Fruit fly (Drosophila melanogaster): ENCODE data around the gene CG8939.

- no peak for TF ChIP-seq Blimp-1 (GFP tag; optimal IDR thresholded peaks at IDR 0.05)
- no peak for TF ChIP-seq CG6854 (GFP tag; optimal IDR thresholded peaks at IDR 0.05)
- no peak for TF ChIP-seq CG8632 (GFP tag; optimal IDR thresholded peaks at IDR 0.05)
- TF ChIP-seq CG8119 (GFP tag; IDR thresholded peaks at IDR 0.05): no peak
- no peak for TF ChIP-seq Ets96B (tag; optimal IDR thresholded peaks at IDR 0.05)
- TF ChIP-seq Met (GFP tag; optimal IDR thresholded peaks at IDR 0.05): no peak
- TF ChIP-seq CG7368 (GFP tag; optimal IDR thresholded peaks at IDR 0.05): no peak
These were observed 25.2 kb upstream of the CG8939 start for dm6 chrX:15971574-15971973.
